Worm (Caenorhabditis elegans): ENCODE data around the gene E04F6.8.

Gene E04F6.8

DNA sequence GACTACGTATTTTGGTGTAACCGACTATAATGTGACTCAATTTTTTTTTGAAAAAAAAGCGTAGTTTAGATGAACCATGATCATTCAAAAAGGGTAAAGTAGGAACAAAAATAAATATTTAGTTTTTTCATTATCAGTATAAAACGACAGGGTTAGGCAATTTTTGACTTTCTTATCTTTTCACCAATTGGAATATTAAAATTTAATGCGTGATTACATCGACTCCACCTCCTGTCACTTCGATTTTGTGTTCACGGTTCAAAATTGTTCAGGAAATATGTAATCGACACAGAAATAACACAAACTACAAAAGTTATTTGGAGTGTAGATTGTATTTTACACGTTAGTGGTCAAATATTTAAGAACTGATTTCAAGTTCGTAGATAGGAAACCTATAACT, 44.4 kb downstream of the E04F6.8 start:
- TF ChIP-seq nhr-237 (tag; optimal IDR thresholded peaks at IDR 0.05) (no peak), mab-5 (tag; optimal IDR thresholded peaks at IDR 0.05) (no peak), unc-39 (tag; optimal IDR thresholded peaks at IDR 0.05) (no peak), snpc-4 (tag; optimal IDR thresholded peaks at IDR 0.05) (no peak), flh-1 (GFP tag; optimal IDR thresholded peaks at IDR 0.05) (no peak), M03D4.4 (tag; optimal IDR thresholded peaks at IDR 0.05) (no peak), ham-2 (GFP tag; optimal IDR thresholded peaks at IDR 0.05) (no peak), lin-13 (tag; optimal IDR thresholded peaks at IDR 0.05) (no peak), blmp-1 (tag; optimal IDR thresholded peaks at IDR 0.05) (no peak), hlh-1 (tag; optimal IDR thresholded peaks at IDR 0.05) (no peak), mls-2 (tag; optimal IDR thresholded peaks at IDR 0.05) (no peak), elt-3 (tag; optimal IDR thresholded peaks at IDR 0.05) (no peak), tbx-8 (GFP tag; optimal IDR thresholded peaks at IDR 0.05) (no peak), drap-1 (GFP tag; optimal IDR thresholded peaks at IDR 0.05) (no peak), ceh-39 (tag; optimal IDR thresholded peaks at IDR 0.05) (no peak)

DNA sequence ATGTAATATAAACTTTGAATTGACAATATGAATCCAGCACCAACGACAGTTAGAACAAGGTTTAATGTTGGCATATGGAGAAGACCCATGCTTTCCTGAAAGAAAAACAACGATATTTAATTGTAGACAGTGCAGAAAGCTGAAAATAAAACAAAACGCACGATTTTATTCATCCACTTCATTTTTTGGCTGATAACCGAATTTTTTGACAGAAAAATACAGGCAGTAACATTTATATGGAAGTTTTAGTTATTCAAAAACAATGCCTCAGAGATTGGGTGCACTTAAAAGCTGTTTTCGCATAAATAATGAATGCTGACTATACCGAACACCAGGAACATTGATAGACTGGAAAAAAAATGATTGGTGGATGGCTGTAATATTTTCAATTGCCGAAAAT, 45.4 kb downstream of the E04F6.8 start, which contains the start of gene mfsd-13.2:
Gene mfsd-13.2 (minus strand): TSS at position 101 of the 400 bp plus-strand sequence.
- TF ChIP-seq flh-1 (GFP tag; optimal IDR thresholded peaks at IDR 0.05) (no peak), mab-5 (tag; optimal IDR thresholded peaks at IDR 0.05) (no peak), ceh-39 (tag; optimal IDR thresholded peaks at IDR 0.05) (no peak), tbx-8 (GFP tag; optimal IDR thresholded peaks at IDR 0.05) (no peak), ces-1 (GFP tag; optimal IDR thresholded peaks at IDR 0.05) (no peak), sptf-1 (tag; optimal IDR thresholded peaks at IDR 0.05) (no peak), nhr-237 (tag; optimal IDR thresholded peaks at IDR 0.05) (no peak), ham-2 (GFP tag; optimal IDR thresholded peaks at IDR 0.05) (no peak), bed-3 (GFP tag; optimal IDR thresholded peaks at IDR 0.05) (no peak), blmp-1 (tag; optimal IDR thresholded peaks at IDR 0.05) (no peak), lsy-2 (tag; optimal IDR thresholded peaks at IDR 0.05) (no peak)

DNA sequence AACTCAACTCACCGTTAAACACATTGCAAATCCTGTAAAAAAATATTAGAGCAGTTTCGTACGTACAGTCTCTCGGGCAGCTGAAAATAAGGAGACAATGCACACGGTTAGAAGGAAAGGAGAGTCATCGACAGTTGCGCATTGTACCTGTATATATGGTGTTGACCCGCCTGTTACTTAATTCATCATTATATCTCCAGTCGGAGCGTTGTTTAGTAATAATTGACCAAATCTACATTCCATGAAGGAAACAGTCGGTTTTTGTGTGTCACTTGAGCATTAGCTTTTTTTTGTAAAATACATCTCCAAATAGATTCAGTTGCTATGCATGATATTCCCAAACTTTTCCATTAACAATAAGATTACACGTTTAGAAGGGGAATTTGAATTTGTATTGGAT, 49.7 kb downstream of the E04F6.8 start, which contains the start of gene C27H5.12:
Gene C27H5.12 (minus strand): TSS at position 101 of the 400 bp plus-strand sequence.
- TF ChIP-seq nhr-76 (tag; optimal IDR thresholded peaks at IDR 0.05) (no peak), lin-13 (tag; optimal IDR thresholded peaks at IDR 0.05) (no peak), ztf-11 (tag; optimal IDR thresholded peaks at IDR 0.05) (no peak), mab-5 (tag; optimal IDR thresholded peaks at IDR 0.05) (no peak), zip-8 (tag; optimal IDR thresholded peaks at IDR 0.05) (no peak), M03D4.4 (tag; optimal IDR thresholded peaks at IDR 0.05) (no peak), nhr-12 (tag; optimal IDR thresholded peaks at IDR 0.05) (no peak), nhr-2 (tag; optimal IDR thresholded peaks at IDR 0.05) (no peak), mep-1 (tag; optimal IDR thresholded peaks at IDR 0.05) (no peak), sptf-1 (tag; optimal IDR thresholded peaks at IDR 0.05) (no peak), flh-1 (GFP tag; optimal IDR thresholded peaks at IDR 0.05) (no peak), pha-4 (tag; optimal IDR thresholded peaks at IDR 0.05) (no peak)
